Fruit fly (Drosophila melanogaster): Measurements from ENCODE around the gene CG8028.

- no peak for TF ChIP-seq Sin3A (optimal IDR thresholded peaks at IDR 0.05)
- TF ChIP-seq prd (optimal IDR thresholded peaks at IDR 0.05): no peak
- TF ChIP-seq prd (GFP tag; IDR thresholded peaks at IDR 0.05): no peak
- no peak for TF ChIP-seq Blimp-1 (GFP tag; optimal IDR thresholded peaks at IDR 0.05)
- no peak for TF ChIP-seq CrebB (tag; optimal IDR thresholded peaks at IDR 0.05)
- no peak for TF ChIP-seq MESR4 (GFP tag; optimal IDR thresholded peaks at IDR 0.05)
- TF ChIP-seq odd (GFP tag; optimal IDR thresholded peaks at IDR 0.05): no peak
- no peak for TF ChIP-seq sob (GFP tag; IDR thresholded peaks at IDR 0.05)
Measured at dm6 chrX:19326730-19327129, 46.6 kb upstream of the CG8028 start.
